Fruit fly (Drosophila melanogaster) whole organism, adult: ENCODE measurements around the gene Neb-cGP.

Experiments
- CG11617 ChIP-seq: fragments of 200-800 bp; sonication (Bioruptor generic); optimal IDR thresholded peaks from 2 replicates; lab custom pipeline; 2017; ENCODE audit warnings: mild to moderate bottlenecking, missing biosample characterization, missing genetic modification reagents, missing genetic modification characterization
- CG12768 ChIP-seq: fragments of 200-800 bp; sonication (Bioruptor generic); optimal IDR thresholded peaks from 2 replicates; lab custom pipeline; 2017; ENCODE audit warnings: missing biosample characterization, missing genetic modification characterization, mild to moderate bottlenecking, moderate library complexity, missing genetic modification reagents
- CG14711 ChIP-seq: fragments of 200-800 bp; sonication (Bioruptor generic); optimal IDR thresholded peaks from 2 replicates; lab custom pipeline; 2018; ENCODE audit warnings: missing biosample characterization, mild to moderate bottlenecking, missing genetic modification characterization, moderate library complexity
- CG1620 ChIP-seq: fragments of 200-800 bp; sonication (Bioruptor generic); optimal IDR thresholded peaks from 2 replicates; lab custom pipeline; 2016; ENCODE audit warnings: missing biosample characterization, missing genetic modification characterization
- CG33017 ChIP-seq: fragments of 200-800 bp; sonication (Bioruptor generic); optimal IDR thresholded peaks from 2 replicates; lab custom pipeline; 2018; ENCODE audit warnings: missing biosample characterization, mild to moderate bottlenecking, missing genetic modification characterization, moderate library complexity
- CG5204 ChIP-seq: fragments of 200-800 bp; sonication (Bioruptor generic); optimal IDR thresholded peaks from 2 replicates; lab custom pipeline; 2016; ENCODE audit warnings: missing biosample characterization, missing genetic modification characterization
- CG7045 ChIP-seq: fragments of 200-800 bp; sonication (Bioruptor generic); optimal IDR thresholded peaks from 2 replicates; lab custom pipeline; 2017; ENCODE audit warnings: missing biosample characterization, mild to moderate bottlenecking, missing genetic modification characterization
- CG7101 ChIP-seq: fragments of 200-800 bp; sonication (Bioruptor generic); optimal IDR thresholded peaks from 2 replicates; lab custom pipeline; 2018; ENCODE audit warnings: missing biosample characterization, mild to moderate bottlenecking, missing genetic modification characterization, moderate library complexity
- Clk ChIP-seq: fragments of 200-800 bp; sonication (Bioruptor generic); optimal IDR thresholded peaks from 2 replicates; lab custom pipeline; 2017; ENCODE audit warnings: missing biosample characterization, missing genetic modification characterization
- Crg-1 ChIP-seq: fragments of 200-800 bp; sonication (Bioruptor generic); optimal IDR thresholded peaks from 2 replicates; lab custom pipeline; 2016; ENCODE audit warnings: missing biosample characterization, missing genetic modification characterization
- Hr96 ChIP-seq: fragments of 200-800 bp; sonication (Bioruptor generic); optimal IDR thresholded peaks from 2 replicates; lab custom pipeline; 2016; ENCODE audit warnings: missing biosample characterization, missing genetic modification characterization
- Mnt ChIP-seq: fragments of 200-800 bp; sonication (Bioruptor generic); optimal IDR thresholded peaks from 2 replicates; lab custom pipeline; 2016; ENCODE audit warnings: missing biosample characterization, mild to moderate bottlenecking, missing genetic modification characterization
- bab1 ChIP-seq: fragments of 200-800 bp; sonication (Bioruptor generic); optimal IDR thresholded peaks from 3 replicates; lab custom pipeline; 2019; ENCODE audit warnings: missing biosample characterization, mild to moderate bottlenecking, missing genetic modification characterization, moderate library complexity
- cic ChIP-seq: fragments of 200-800 bp; sonication (Bioruptor generic); optimal IDR thresholded peaks from 2 replicates; lab custom pipeline; 2017; ENCODE audit warnings: missing biosample characterization, mild to moderate bottlenecking, missing genetic modification characterization, moderate library complexity
- cnc ChIP-seq, 2 experiments: fragments of >200 bp; optimal IDR thresholded peaks; 2 replicates each; lab custom pipeline; 2017
- kay ChIP-seq: fragments of 200-800 bp; sonication (Bioruptor generic); peaks from one replicate; lab custom pipeline; 2016; ENCODE audit warnings: missing biosample characterization, missing genetic modification characterization, borderline replicate concordance
- ovo ChIP-seq: fragments of 200-800 bp; sonication (Bioruptor generic); optimal IDR thresholded peaks from 2 replicates; lab custom pipeline; 2016; ENCODE audit warnings: missing biosample characterization, missing genetic modification characterization
- pad ChIP-seq: fragments of 200-800 bp; sonication (Bioruptor generic); optimal IDR thresholded peaks from 3 replicates; lab custom pipeline; 2017; ENCODE audit warnings: missing biosample characterization, missing genetic modification characterization, mild to moderate bottlenecking, moderate library complexity, missing genetic modification reagents
- tj ChIP-seq: fragments of 200-800 bp; sonication (Bioruptor generic); optimal IDR thresholded peaks from 3 replicates; lab custom pipeline; 2017; ENCODE audit warnings: missing biosample characterization, mild to moderate bottlenecking, missing genetic modification characterization, moderate library complexity
- toe ChIP-seq: fragments of 200-800 bp; sonication (Bioruptor generic); optimal IDR thresholded peaks from 2 replicates; lab custom pipeline; 2016; ENCODE audit warnings: missing biosample characterization, missing genetic modification characterization

Gene Neb-cGP

DNA sequence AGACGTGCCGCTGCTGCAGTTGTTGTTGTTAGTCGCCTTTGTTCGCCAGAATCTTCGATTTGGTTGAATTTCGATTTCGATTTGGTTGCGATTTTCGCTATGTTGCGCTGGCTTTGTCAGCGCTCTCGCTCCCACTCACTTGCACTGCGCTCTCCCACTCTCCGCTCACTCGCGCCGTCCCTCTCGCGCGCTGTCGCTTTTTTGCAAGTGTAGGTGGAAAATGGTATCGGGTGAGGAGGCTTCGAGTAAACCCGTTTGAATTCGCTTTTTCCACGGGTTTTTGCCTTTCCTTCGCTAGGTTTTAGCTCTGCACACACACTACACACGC, 13.6 kb downstream of the Neb-cGP start:
- TF ChIP-seq CG1620 (GFP tag; lab: Kevin White, UChicago): no peak
- peak; percentile 67 for TF ChIP-seq tj (GFP tag; lab: Kevin White, UChicago)
- TF ChIP-seq CG7101 (tag; lab: Kevin White, UChicago): no peak
- TF ChIP-seq CG12768 (GFP tag; lab: Kevin White, UChicago): no peak
- TF ChIP-seq ovo: no peak
- no peak for TF ChIP-seq cnc (optimal IDR thresholded peaks at IDR 0.05; lab: Kevin White, UChicago)
- no peak for TF ChIP-seq CG14711

- TF ChIP-seq Clk (GFP tag; lab: Kevin White, UChicago): no peak
- TF ChIP-seq ovo: peak; percentile 6
- TF ChIP-seq CG12768 (GFP tag; lab: Kevin White, UChicago): no peak
- no peak for TF ChIP-seq cnc (optimal IDR thresholded peaks at IDR 0.05; lab: Kevin White, UChicago)
- TF ChIP-seq CG11617: peak; percentile 26
- no peak for TF ChIP-seq CG7045 (GFP tag; lab: Kevin White, UChicago)
- TF ChIP-seq Crg-1 (GFP tag; lab: Kevin White, UChicago): peak; percentile 11
- no peak for TF ChIP-seq CG33017 (tag; lab: Kevin White, UChicago)
- TF ChIP-seq bab1: peak; percentile 50
- no peak for TF ChIP-seq cic (GFP tag; lab: Kevin White, UChicago)
- peak; percentile 26 for TF ChIP-seq toe (GFP tag; lab: Kevin White, UChicago)
- TF ChIP-seq CG7101 (tag; lab: Kevin White, UChicago): peak; percentile 4
- peak; percentile 67 for TF ChIP-seq CG1620 (GFP tag; lab: Kevin White, UChicago)
- TF ChIP-seq kay (GFP tag; lab: Kevin White, UChicago): no peak
- peak; percentile 60 for TF ChIP-seq CG14711
- TF ChIP-seq Hr96: no peak
- peak; percentile 51 for TF ChIP-seq Mnt
- TF ChIP-seq tj (GFP tag; lab: Kevin White, UChicago): no peak
- no peak for TF ChIP-seq CG5204
- no peak for TF ChIP-seq pad
Measured at dm6 chrX:10474625-10475024, 14.1 kb downstream of the Neb-cGP start, which contains the start of gene nocte. Gene nocte (minus strand): TSS chrX:10474675.

dm6 chrX:10478443-10479368, 18.2 kb downstream of the Neb-cGP start, which contains the start of the genes CG2887 and PPP4R2r:
Gene CG2887 (minus strand): TSS chrX:10478493.
Gene PPP4R2r (plus strand): TSS chrX:10478838.
- TF ChIP-seq bab1 (peak; percentile 78), tj (GFP tag; lab: Kevin White, UChicago) (peak; percentile 87), cic (GFP tag; lab: Kevin White, UChicago) (peak; percentile 25), CG5204 (no peak), CG11617 (peak; percentile 18), Clk (GFP tag; lab: Kevin White, UChicago) (no peak), CG7101 (tag; lab: Kevin White, UChicago) (peak; percentile 41), Mnt (peak; percentile 38), CG14711 (peak; percentile 12), Crg-1 (GFP tag; lab: Kevin White, UChicago) (peak; percentile 13)

DNA sequence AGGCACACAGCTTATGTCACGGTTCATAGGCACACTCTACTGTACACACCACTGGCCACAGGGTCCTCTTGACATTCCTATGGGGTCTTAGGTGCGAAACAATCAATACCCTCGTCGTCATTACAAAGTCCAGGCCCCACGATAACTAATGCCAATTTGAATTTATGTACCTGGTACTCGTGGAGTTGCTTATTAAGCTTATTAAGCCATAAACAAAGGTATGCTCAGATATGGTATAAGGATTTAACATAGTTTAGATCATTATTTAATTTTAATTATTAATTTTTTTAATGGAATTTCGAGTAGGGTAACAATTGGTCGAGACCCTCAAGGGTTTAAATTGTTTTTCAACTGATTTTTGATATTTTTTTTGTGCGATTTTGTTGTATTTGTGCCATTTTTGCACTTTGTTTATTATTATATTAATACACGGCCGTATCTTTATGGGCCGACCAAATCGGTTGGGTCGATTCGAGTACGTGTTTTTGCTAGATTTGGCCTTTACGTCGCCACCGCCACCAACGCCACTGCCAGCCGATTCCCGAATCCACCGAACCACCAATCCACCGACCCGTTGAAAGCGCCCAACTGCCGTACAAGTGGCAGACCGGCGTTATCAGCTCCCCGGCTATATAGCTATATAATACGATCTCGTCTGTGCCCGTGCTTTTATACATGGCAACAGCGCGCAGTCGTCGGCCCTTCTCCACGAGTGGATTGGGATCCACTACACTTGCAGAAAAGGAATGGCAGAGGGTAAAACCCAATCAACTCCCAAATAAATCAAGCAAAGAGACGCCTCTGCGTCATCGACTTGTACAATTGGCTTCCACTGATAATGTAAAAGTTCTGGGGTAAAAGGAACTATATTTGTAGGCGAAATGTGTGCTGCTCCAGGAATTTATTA, 23.9 kb downstream of the Neb-cGP start:
- TF ChIP-seq Clk (GFP tag; lab: Kevin White, UChicago) (no peak), CG33017 (tag; lab: Kevin White, UChicago) (no peak), cic (GFP tag; lab: Kevin White, UChicago) (peak; percentile 33), pad (no peak), CG1620 (GFP tag; lab: Kevin White, UChicago) (no peak), Mnt (peak; percentile 32), toe (GFP tag; lab: Kevin White, UChicago) (no peak), Hr96 (no peak), CG11617 (peak; percentile 15), bab1 (no peak), CG7045 (GFP tag; lab: Kevin White, UChicago) (no peak), Crg-1 (GFP tag; lab: Kevin White, UChicago) (no peak), CG7101 (tag; lab: Kevin White, UChicago) (peak; percentile 14), CG12768 (GFP tag; lab: Kevin White, UChicago) (no peak), cnc (optimal IDR thresholded peaks at IDR 0.05; lab: Kevin White, UChicago) (no peak), tj (GFP tag; lab: Kevin White, UChicago) (no peak), ovo (no peak), CG14711 (no peak), kay (GFP tag; lab: Kevin White, UChicago) (no peak), CG5204 (no peak)

dm6 chrX:10486144-10487030, 25.9 kb downstream of the Neb-cGP start:
- TF ChIP-seq Crg-1 (GFP tag; lab: Kevin White, UChicago) (no peak), ovo (peak; percentile 52), cnc (optimal IDR thresholded peaks at IDR 0.05; lab: Kevin White, UChicago) (no peak), CG11617 (peak; percentile 92), tj (GFP tag; lab: Kevin White, UChicago) (peak; percentile 98), toe (GFP tag; lab: Kevin White, UChicago) (peak; percentile 65), CG7045 (GFP tag; lab: Kevin White, UChicago) (peak; percentile 63), kay (GFP tag; lab: Kevin White, UChicago) (peak; percentile 85), Mnt (peak; percentile 88), CG5204 (peak; percentile 73), CG14711 (peak; percentile 65), Hr96 (peak; percentile 88), bab1 (peak; percentile 68), Clk (GFP tag; lab: Kevin White, UChicago) (peak; percentile 39), CG1620 (GFP tag; lab: Kevin White, UChicago) (peak; percentile 4), CG12768 (GFP tag; lab: Kevin White, UChicago) (peak; percentile 64), pad (peak; percentile 69), cic (GFP tag; lab: Kevin White, UChicago) (peak; percentile 85), CG33017 (tag; lab: Kevin White, UChicago) (peak; percentile 70), CG7101 (tag; lab: Kevin White, UChicago) (peak; percentile 90)
